Fruit fly (Drosophila melanogaster): ENCODE results near the gene CG31810.

Gene CG31810

dm6 chr2L:16815989-16816749 is 36.0 kb downstream of the CG31810 start, which contains the start of gene mdy (continued):
- TF ChIP-seq lov (optimal IDR thresholded peaks at IDR 0.05) (no peak), lov (GFP tag; IDR thresholded peaks at IDR 0.05) (0 out of 3 replicates have a peak, but pooled peaks have one; percentile 56), CG8388 (GFP tag; optimal IDR thresholded peaks at IDR 0.05) (peak; percentile 52), CG13287 (GFP tag; IDR thresholded peaks at IDR 0.05; ENCODE audit: partially characterized antibody) (peak; percentile 61), CG6654 (GFP tag; optimal IDR thresholded peaks at IDR 0.05) (no peak), NfI (GFP tag; optimal IDR thresholded peaks at IDR 0.05) (peak; percentile 33), ci (GFP tag; IDR thresholded peaks at IDR 0.05) (peak; percentile 66), so (GFP tag; IDR thresholded peaks at IDR 0.05) (no peak), CG6765 (GFP tag; optimal IDR thresholded peaks at IDR 0.05) (peak; percentile 30), Elba2 (GFP tag; optimal IDR thresholded peaks at IDR 0.05) (peak; percentile 36), trh (GFP tag; optimal IDR thresholded peaks at IDR 0.05) (no peak), CG11695 (GFP tag; IDR thresholded peaks at IDR 0.05) (peak; percentile 48; the same call in 2 of the 3 replicates), tgo (GFP tag; IDR thresholded peaks at IDR 0.05) (peak; percentile 53), schlank (tag; optimal IDR thresholded peaks at IDR 0.05) (no peak), stwl (tag; optimal IDR thresholded peaks at IDR 0.05) (peak; percentile 24), CG17328 (GFP tag; IDR thresholded peaks at IDR 0.05) (peak; percentile 35), Ets65A (GFP tag) (peak; percentile 73), Asciz (GFP tag; optimal IDR thresholded peaks at IDR 0.05) (no peak), unc-4 (GFP tag; IDR thresholded peaks at IDR 0.05; ENCODE audit: partially characterized antibody) (peak; percentile 55; the same call in 1 of the 2 replicates), CG11723 (GFP tag; optimal IDR thresholded peaks at IDR 0.05) (no peak), sisA (GFP tag; IDR thresholded peaks at IDR 0.05) (peak; percentile 62), ttk (GFP tag; IDR thresholded peaks at IDR 0.05) (no peak), ase (GFP tag; IDR thresholded peaks at IDR 0.05) (peak; percentile 44; the same call in 1 of the 3 replicates), CG32772 (GFP tag; IDR thresholded peaks at IDR 0.05) (peak; percentile 45; the same call in 1 of the 2 replicates), Pdp1 (GFP tag; optimal IDR thresholded peaks at IDR 0.05) (peak; percentile 46 to 58), Doc2 (GFP tag; IDR thresholded peaks at IDR 0.05) (no peak), chif (GFP tag; optimal IDR thresholded peaks at IDR 0.05) (peak; percentile 4 to 65), CG3281 (GFP tag; optimal IDR thresholded peaks at IDR 0.05) (peak; percentile 33), CG30431 (GFP tag; optimal IDR thresholded peaks at IDR 0.05) (peak; percentile 15), ranshi (GFP tag; IDR thresholded peaks at IDR 0.05) (peak; percentile 74; the same call in 1 of the 2 replicates), CG6689 (GFP tag; IDR thresholded peaks at IDR 0.05) (peak; percentile 60; the same call in 1 of the 2 replicates), MESR4 (GFP tag; optimal IDR thresholded peaks at IDR 0.05) (no peak), Dip2 (GFP tag; IDR thresholded peaks at IDR 0.05) (no peak), CG33213 (GFP tag; optimal IDR thresholded peaks at IDR 0.05) (peak; percentile 29), CG16813 (GFP tag; IDR thresholded peaks at IDR 0.05; ENCODE audit: partially characterized antibody) (peak; percentile 52; the same call in 2 of the 3 replicates), gem (tag; optimal IDR thresholded peaks at IDR 0.05) (peak; percentile 79), Hr51 (GFP tag; optimal IDR thresholded peaks at IDR 0.05) (peak; percentile 45 to 53), CG6175 (GFP tag; IDR thresholded peaks at IDR 0.05) (peak; percentile 46; the same call in 1 of the 3 replicates), jigr1 (GFP tag; IDR thresholded peaks at IDR 0.05) (no peak), CG1602 (GFP tag; optimal IDR thresholded peaks at IDR 0.05) (peak; percentile 44), CG17829 (tag; optimal IDR thresholded peaks at IDR 0.05) (peak; percentile 48), mam (GFP tag; optimal IDR thresholded peaks at IDR 0.05) (peak; percentile 33), sd (tag; optimal IDR thresholded peaks at IDR 0.05) (no peak), org-1 (GFP tag; optimal IDR thresholded peaks at IDR 0.05) (peak; percentile 7), CG16779 (GFP tag; IDR thresholded peaks at IDR 0.05) (peak; percentile 22; the same call in 1 of the 2 replicates), sna (GFP tag; IDR thresholded peaks at IDR 0.05; ENCODE audit: partially characterized antibody) (no peak; the same call in 1 of the 2 replicates), Hmr (GFP tag; optimal IDR thresholded peaks at IDR 0.05) (peak; percentile 58), CG13424 (tag; optimal IDR thresholded peaks at IDR 0.05) (peak; percentile 65), eve (GFP tag; optimal IDR thresholded peaks at IDR 0.05) (peak in 1 of 2 experiments; percentile 45)
